Fruit fly (Drosophila melanogaster): ENCODE measurements around the gene CHOp24.

Gene CHOp24

dm6 chrX:4540430-4540932, at the start of gene CHOp24, which contains the start of gene rb:
Gene CHOp24, plus strand, starts transcription at chrX:4540908.
Gene rb, minus strand, starts transcription at chrX:4540626.
- TF ChIP-seq CG9139 (GFP tag; optimal IDR thresholded peaks at IDR 0.05) (peak; percentile 47), dsx (GFP tag; optimal IDR thresholded peaks at IDR 0.05; ENCODE audit: poor library complexity, severe bottlenecking) (no peak), lz (GFP tag; optimal IDR thresholded peaks at IDR 0.05) (no peak), spab (GFP tag; optimal IDR thresholded peaks at IDR 0.05) (no peak), dac (GFP tag; optimal IDR thresholded peaks at IDR 0.05) (no peak), CG10631 (GFP tag; optimal IDR thresholded peaks at IDR 0.05) (peak; percentile 25), CG11762 (GFP tag; optimal IDR thresholded peaks at IDR 0.05; ENCODE audit: insufficient read depth) (no peak), Met (GFP tag; optimal IDR thresholded peaks at IDR 0.05) (no peak), fd59A (GFP tag; optimal IDR thresholded peaks at IDR 0.05) (no peak), acj6 (GFP tag; optimal IDR thresholded peaks at IDR 0.05) (no peak), ss (GFP tag; optimal IDR thresholded peaks at IDR 0.05) (peak in 1 of 2 experiments; percentile 62), pdm3 (GFP tag; optimal IDR thresholded peaks at IDR 0.05) (no peak), CG15336 (GFP tag; IDR thresholded peaks at IDR 0.05) (peak; percentile 31; the same call in 1 of the 2 replicates), OdsH (GFP tag; optimal IDR thresholded peaks at IDR 0.05) (no peak), Eip93F (GFP tag; optimal IDR thresholded peaks at IDR 0.05) (no peak), CG8632 (GFP tag; optimal IDR thresholded peaks at IDR 0.05) (no peak), CG8319 (GFP tag; optimal IDR thresholded peaks at IDR 0.05) (no peak), CG3919 (GFP tag; optimal IDR thresholded peaks at IDR 0.05) (no peak), Ets96B (tag; optimal IDR thresholded peaks at IDR 0.05) (peak; percentile 29), fkh (GFP tag; optimal IDR thresholded peaks at IDR 0.05) (no peak), Eip78C (GFP tag) (no peak), CG34406 (GFP tag; optimal IDR thresholded peaks at IDR 0.05) (no peak), CG8119 (GFP tag; IDR thresholded peaks at IDR 0.05) (peak; percentile 57), Hr39 (GFP tag; optimal IDR thresholded peaks at IDR 0.05) (no peak), Blimp-1 (GFP tag; optimal IDR thresholded peaks at IDR 0.05) (peak; percentile 7), CG32006 (GFP tag; optimal IDR thresholded peaks at IDR 0.05) (no peak), CG16779 (tag; optimal IDR thresholded peaks at IDR 0.05) (no peak), fd85E (GFP tag; optimal IDR thresholded peaks at IDR 0.05) (no peak), CG1621 (tag; optimal IDR thresholded peaks at IDR 0.05) (no peak), CG10669 (GFP tag; optimal IDR thresholded peaks at IDR 0.05) (no peak), vri (GFP tag; optimal IDR thresholded peaks at IDR 0.05) (no peak), Hr38 (GFP tag; optimal IDR thresholded peaks at IDR 0.05) (no peak), Ets21C (GFP tag; optimal IDR thresholded peaks at IDR 0.05) (no peak), CG3032 (tag; optimal IDR thresholded peaks at IDR 0.05) (peak; percentile 40), svp (GFP tag) (peak; percentile 81), CG6163 (GFP tag; IDR thresholded peaks at IDR 0.05) (peak; percentile 13; the same call in 1 of the 3 replicates), CG6792 (GFP tag; optimal IDR thresholded peaks at IDR 0.05) (peak; percentile 8), CG6808 (GFP tag; optimal IDR thresholded peaks at IDR 0.05) (no peak), CG7368 (GFP tag; optimal IDR thresholded peaks at IDR 0.05) (no peak), Sox15 (GFP tag; optimal IDR thresholded peaks at IDR 0.05) (no peak), Smox (GFP tag; optimal IDR thresholded peaks at IDR 0.05) (no peak), eg (GFP tag; IDR thresholded peaks at IDR 0.05) (no peak), Lpt (GFP tag; optimal IDR thresholded peaks at IDR 0.05) (no peak), CG4318 (GFP tag; optimal IDR thresholded peaks at IDR 0.05) (no peak), CG31627 (GFP tag; optimal IDR thresholded peaks at IDR 0.05) (no peak), net (GFP tag; optimal IDR thresholded peaks at IDR 0.05) (no peak), esn (GFP tag; optimal IDR thresholded peaks at IDR 0.05) (peak; percentile 45), Eip75B (GFP tag; optimal IDR thresholded peaks at IDR 0.05) (no peak), CG6276 (GFP tag; optimal IDR thresholded peaks at IDR 0.05) (no peak)
